Fruit fly (Drosophila melanogaster): ENCODE measurements around the gene Icmt.

Gene Icmt

dm6 chr3L:13041292-13042067 lies 23.4 kb downstream of the Icmt start, which contains the start of gene RpS4 (continued):
- TF ChIP-seq Tbp (GFP tag; optimal IDR thresholded peaks at IDR 0.05): peak; percentile 70
- TF ChIP-seq nau (GFP tag; optimal IDR thresholded peaks at IDR 0.05): peak; percentile 95
- no peak for TF ChIP-seq CG1832 (GFP tag; optimal IDR thresholded peaks at IDR 0.05)
- TF ChIP-seq CG32772 (GFP tag; IDR thresholded peaks at IDR 0.05): peak; percentile 70
- peak; percentile 99 for TF ChIP-seq ci (GFP tag; IDR thresholded peaks at IDR 0.05)
- TF ChIP-seq CG1233 (GFP tag; optimal IDR thresholded peaks at IDR 0.05): peak; percentile 95
- peak; percentile 95 for TF ChIP-seq schlank (tag; optimal IDR thresholded peaks at IDR 0.05)
- TF ChIP-seq CG10209 (GFP tag; optimal IDR thresholded peaks at IDR 0.05): peak; percentile 90
- TF ChIP-seq NC2β (GFP tag; optimal IDR thresholded peaks at IDR 0.05): peak; percentile 97
- peak; percentile 16; the same call in 1 of the 2 replicates for TF ChIP-seq tna (GFP tag; IDR thresholded peaks at IDR 0.05; ENCODE audit: partially characterized antibody)
- TF ChIP-seq mld (GFP tag; IDR thresholded peaks at IDR 0.05; ENCODE audit: partially characterized antibody): no peak
- TF ChIP-seq trh (GFP tag; optimal IDR thresholded peaks at IDR 0.05): peak; percentile 68
- TF ChIP-seq insv (GFP tag; optimal IDR thresholded peaks at IDR 0.05): peak in 1 of 2 experiments; percentile 80
- TF ChIP-seq Xbp1 (GFP tag; optimal IDR thresholded peaks at IDR 0.05): peak; percentile 82
- peak; percentile 93 for TF ChIP-seq her (GFP tag; optimal IDR thresholded peaks at IDR 0.05)
- peak; percentile 85 for TF ChIP-seq CG15269 (tag; optimal IDR thresholded peaks at IDR 0.05)
- peak; percentile 65 for TF ChIP-seq CG6689 (GFP tag; IDR thresholded peaks at IDR 0.05)
- TF ChIP-seq Pdp1 (GFP tag; optimal IDR thresholded peaks at IDR 0.05): peak; percentile 75 to 87
- peak; percentile 84 for TF ChIP-seq C15 (GFP tag; IDR thresholded peaks at IDR 0.05)
- TF ChIP-seq sens-2 (GFP tag; IDR thresholded peaks at IDR 0.05): peak; percentile 92
- peak; percentile 40 for TF ChIP-seq esg (GFP tag; conservative IDR thresholded peaks at IDR 0.05)
- no peak for TF ChIP-seq cg (GFP tag; optimal IDR thresholded peaks at IDR 0.05)
- no peak for TF ChIP-seq lov (optimal IDR thresholded peaks at IDR 0.05)
- peak; percentile 96 for TF ChIP-seq lov (GFP tag; IDR thresholded peaks at IDR 0.05)
- peak; percentile 83 for TF ChIP-seq CG5953 (GFP tag; IDR thresholded peaks at IDR 0.05)
- peak; percentile 92 for TF ChIP-seq CG3407 (GFP tag; optimal IDR thresholded peaks at IDR 0.05)
- TF ChIP-seq Dek (tag; optimal IDR thresholded peaks at IDR 0.05): peak; percentile 81
- peak; percentile 93 for TF ChIP-seq sqz (GFP tag; optimal IDR thresholded peaks at IDR 0.05)
- peak; percentile 49; the same call in 2 of the 3 replicates for TF ChIP-seq CG11093 (GFP tag; IDR thresholded peaks at IDR 0.05)
- TF ChIP-seq CG31224 (GFP tag; IDR thresholded peaks at IDR 0.05): peak; percentile 64; the same call in 1 of the 2 replicates
- TF ChIP-seq en (GFP tag; optimal IDR thresholded peaks at IDR 0.05): peak; percentile 82
- peak; percentile 72; the same call in 2 of the 3 replicates for TF ChIP-seq Aef1 (GFP tag; IDR thresholded peaks at IDR 0.05)
- TF ChIP-seq nmo (GFP tag; optimal IDR thresholded peaks at IDR 0.05): peak; percentile 68
- TF ChIP-seq gcm2 (GFP tag; optimal IDR thresholded peaks at IDR 0.05): peak; percentile 94
- TF ChIP-seq Dad (GFP tag; optimal IDR thresholded peaks at IDR 0.05): peak; percentile 79
- TF ChIP-seq CG42726 (GFP tag; IDR thresholded peaks at IDR 0.05; ENCODE audit: partially characterized antibody): peak; percentile 62
- peak; percentile 62; the same call in 1 of the 2 replicates for TF ChIP-seq CG8765 (GFP tag; IDR thresholded peaks at IDR 0.05)
- TF ChIP-seq rib (GFP tag; IDR thresholded peaks at IDR 0.05): peak; percentile 83
- TF ChIP-seq CrebB (tag; optimal IDR thresholded peaks at IDR 0.05): peak; percentile 97
- TF ChIP-seq br (optimal IDR thresholded peaks at IDR 0.05): no peak
- TF ChIP-seq CG4820 (GFP tag; optimal IDR thresholded peaks at IDR 0.05): peak; percentile 45
- TF ChIP-seq CG6254 (GFP tag; optimal IDR thresholded peaks at IDR 0.05): peak; percentile 88
- TF ChIP-seq CG13424 (tag; optimal IDR thresholded peaks at IDR 0.05): peak; percentile 57
- TF ChIP-seq Ptx1 (GFP tag; IDR thresholded peaks at IDR 0.05): peak; percentile 73
- peak in 1 of 2 experiments; percentile 28 for TF ChIP-seq Hr78 (GFP tag; optimal IDR thresholded peaks at IDR 0.05)
- peak; percentile 53 for TF ChIP-seq BEAF-32 (GFP tag; optimal IDR thresholded peaks at IDR 0.05)
- peak; percentile 36 for TF ChIP-seq tx (GFP tag; optimal IDR thresholded peaks at IDR 0.05)
- TF ChIP-seq kay (GFP tag; optimal IDR thresholded peaks at IDR 0.05): peak; percentile 39
- peak; percentile 66 for TF ChIP-seq CkIIα-i1 (GFP tag; IDR thresholded peaks at IDR 0.05)

Measured in whole organism, embryonic.